Worm (Caenorhabditis elegans): ENCODE results near the gene xdh-1.
"Not testable (repeated sequence)": the region's sequence is repeated elsewhere in the genome, so short reads cannot be mapped to it uniquely, and the experiment has no call there.

The xdh-1 gene

ce11 chrIV:14437391-14437790 lies 24.7 kb upstream of the xdh-1 start:
- TF ChIP-seq ceh-39 (tag; optimal IDR thresholded peaks at IDR 0.05) (no peak), ztf-11 (tag; optimal IDR thresholded peaks at IDR 0.05) (no peak), flh-1 (GFP tag; optimal IDR thresholded peaks at IDR 0.05) (no peak), cnd-1 (tag; optimal IDR thresholded peaks at IDR 0.05) (no peak), unc-62 (GFP tag; optimal IDR thresholded peaks at IDR 0.05) (no peak), blmp-1 (tag; optimal IDR thresholded peaks at IDR 0.05) (no peak), ceh-83 (GFP tag; optimal IDR thresholded peaks at IDR 0.05) (no peak), drap-1 (GFP tag; optimal IDR thresholded peaks at IDR 0.05) (no peak), nhr-76 (tag; optimal IDR thresholded peaks at IDR 0.05) (no peak), mab-5 (tag; optimal IDR thresholded peaks at IDR 0.05) (no peak), zip-8 (tag; optimal IDR thresholded peaks at IDR 0.05) (no peak), ces-1 (GFP tag; optimal IDR thresholded peaks at IDR 0.05) (no peak), mep-1 (tag; optimal IDR thresholded peaks at IDR 0.05) (no peak), ceh-43 (GFP tag; optimal IDR thresholded peaks at IDR 0.05) (no peak), ham-2 (GFP tag; optimal IDR thresholded peaks at IDR 0.05) (no peak), nhr-28 (tag; optimal IDR thresholded peaks at IDR 0.05) (no peak), nhr-12 (tag; optimal IDR thresholded peaks at IDR 0.05) (no peak), bed-3 (GFP tag; optimal IDR thresholded peaks at IDR 0.05) (no peak), sem-2 (GFP tag; optimal IDR thresholded peaks at IDR 0.05) (no peak)

- no peak for TF ChIP-seq unc-39 (tag; optimal IDR thresholded peaks at IDR 0.05)
Measured at ce11 chrIV:14435902-14436301, 23.2 kb upstream of the xdh-1 start.

ce11 chrIV:14430853-14431252 lies 18.2 kb upstream of the xdh-1 start, which contains the start of gene F55B11.4:
Gene F55B11.4 (minus strand): TSS chrIV:14430920.
- TF ChIP-seq lin-13 (tag; optimal IDR thresholded peaks at IDR 0.05) (no peak), lin-32 (GFP tag; optimal IDR thresholded peaks at IDR 0.05) (no peak), nhr-2 (tag; optimal IDR thresholded peaks at IDR 0.05) (no peak), sptf-1 (tag; optimal IDR thresholded peaks at IDR 0.05) (no peak), unc-39 (tag; optimal IDR thresholded peaks at IDR 0.05) (no peak), tbx-8 (GFP tag; optimal IDR thresholded peaks at IDR 0.05) (no peak), snpc-4 (tag; optimal IDR thresholded peaks at IDR 0.05) (no peak), ceh-39 (tag; optimal IDR thresholded peaks at IDR 0.05) (no peak), sem-2 (GFP tag; optimal IDR thresholded peaks at IDR 0.05) (no peak), ces-1 (GFP tag; optimal IDR thresholded peaks at IDR 0.05) (no peak), M03D4.4 (tag; optimal IDR thresholded peaks at IDR 0.05) (no peak), bed-3 (GFP tag; optimal IDR thresholded peaks at IDR 0.05) (no peak), flh-1 (GFP tag; optimal IDR thresholded peaks at IDR 0.05) (no peak), blmp-1 (tag; optimal IDR thresholded peaks at IDR 0.05) (no peak), ztf-11 (tag; optimal IDR thresholded peaks at IDR 0.05) (no peak), mep-1 (tag; optimal IDR thresholded peaks at IDR 0.05) (no peak)

ce11 chrIV:14427395-14427794 lies 14.7 kb upstream of the xdh-1 start, which contains the start of gene F55B11.5:
Gene F55B11.5 (plus strand): TSS chrIV:14427695.
- TF ChIP-seq ham-2 (GFP tag; optimal IDR thresholded peaks at IDR 0.05); pha-4 (tag; optimal IDR thresholded peaks at IDR 0.05); cnd-1 (tag; optimal IDR thresholded peaks at IDR 0.05): not testable (repeated sequence)

ce11 chrIV:14424396-14424795 lies 11.7 kb upstream of the xdh-1 start, which contains the start of gene F55B11.3:
Gene F55B11.3 (plus strand): TSS chrIV:14424696.
- TF ChIP-seq nhr-12 (tag; optimal IDR thresholded peaks at IDR 0.05) = no peak
- TF ChIP-seq mls-2 (tag; optimal IDR thresholded peaks at IDR 0.05) = no peak
- no peak for TF ChIP-seq lin-32 (GFP tag; optimal IDR thresholded peaks at IDR 0.05)
- no peak for TF ChIP-seq unc-39 (tag; optimal IDR thresholded peaks at IDR 0.05)
- no peak for TF ChIP-seq M03D4.4 (tag; optimal IDR thresholded peaks at IDR 0.05)
- TF ChIP-seq tbx-8 (GFP tag; optimal IDR thresholded peaks at IDR 0.05) = no peak
- TF ChIP-seq lin-13 (tag; optimal IDR thresholded peaks at IDR 0.05) = no peak
- no peak for TF ChIP-seq hlh-1 (tag; optimal IDR thresholded peaks at IDR 0.05)
- TF ChIP-seq elt-1 (tag; optimal IDR thresholded peaks at IDR 0.05; ENCODE audit: borderline replicate concordance, insufficient read depth) = no peak
- no peak for TF ChIP-seq ceh-43 (GFP tag; optimal IDR thresholded peaks at IDR 0.05)
- TF ChIP-seq ham-2 (GFP tag; optimal IDR thresholded peaks at IDR 0.05) = no peak
- TF ChIP-seq zip-8 (tag; optimal IDR thresholded peaks at IDR 0.05) = no peak
- no peak for TF ChIP-seq snpc-4 (tag; optimal IDR thresholded peaks at IDR 0.05)
- TF ChIP-seq ces-1 (GFP tag; optimal IDR thresholded peaks at IDR 0.05) = no peak
- no peak for TF ChIP-seq sptf-1 (tag; optimal IDR thresholded peaks at IDR 0.05)
- TF ChIP-seq flh-1 (GFP tag; optimal IDR thresholded peaks at IDR 0.05) = no peak
